Worm (Caenorhabditis elegans) whole organism, midembryonic: ENCODE measurements around the gene clec-141.

Experiments
- T22C8.4 ChIP-seq: fragments of 200-800 bp; sonication (Bioruptor generic); IDR thresholded peaks from 2 replicates; pipeline ENCODE4 v1.3.6; 2022; ENCODE audit warnings: missing genetic modification characterization, missing compliant biosample characterization
- flt-1 ChIP-seq: fragments of 200-800 bp; sonication (Bioruptor generic); IDR thresholded peaks from 2 replicates; pipeline ENCODE4 v1.3.6; 2022; ENCODE audit warnings: missing genetic modification characterization, missing compliant biosample characterization
- klf-2 ChIP-seq: fragments of 200-800 bp; sonication (Bioruptor generic); conservative IDR thresholded peaks from 2 replicates; pipeline ENCODE4 v1.3.6; 2022; ENCODE audit warnings: missing genetic modification reagents, missing genetic modification characterization, missing compliant biosample characterization
- med-1 ChIP-seq: sonication (generic microtip); optimal IDR thresholded peaks from 2 replicates; lab custom pipeline; 2017; ENCODE audit warnings: missing genetic modification characterization, mild to moderate bottlenecking, missing compliant biosample characterization, antibody characterized with exemption, missing genetic modification reagents; ENCODE audit not compliant: insufficient read depth
- ref-1 ChIP-seq: fragments of 200-800 bp; sonication (Bioruptor generic); conservative IDR thresholded peaks from 2 replicates; pipeline ENCODE4 v1.3.6; 2022; ENCODE audit warnings: missing genetic modification reagents, missing genetic modification characterization, missing compliant biosample characterization
- tab-1 ChIP-seq: fragments of 200-800 bp; sonication (Bioruptor generic); IDR thresholded peaks from 2 replicates; pipeline ENCODE4 v1.3.6; 2022; ENCODE audit warnings: missing genetic modification characterization, missing compliant biosample characterization
- ztf-23 ChIP-seq: fragments of 200-800 bp; sonication (Bioruptor generic); IDR thresholded peaks from 2 replicates; pipeline ENCODE4 v1.3.6; 2022; ENCODE audit warnings: missing genetic modification reagents, missing genetic modification characterization, missing compliant biosample characterization
- ztf-29 ChIP-seq: fragments of 200-800 bp; sonication (Bioruptor generic); IDR thresholded peaks from 2 replicates; pipeline ENCODE4 v1.3.6; 2022; ENCODE audit warnings: missing genetic modification reagents, missing genetic modification characterization, missing compliant biosample characterization

- TF ChIP-seq tab-1 (GFP tag; lab: Robert Waterston, UW) (no peak), T22C8.4 (GFP tag; lab: Robert Waterston, UW) (no peak), klf-2 (GFP tag; lab: Robert Waterston, UW) (no peak), ztf-23 (GFP tag; lab: Robert Waterston, UW) (no peak), flt-1 (GFP tag; lab: Robert Waterston, UW) (no peak), ref-1 (no peak), ztf-29 (GFP tag; lab: Robert Waterston, UW) (no peak), med-1 (GFP tag; lab: Kevin White, UChicago) (no peak)
Observed at ce11 chrII:5364516-5364915, 42.9 kb downstream of the clec-141 start.
